Worm (Caenorhabditis elegans) whole organism, early embryonic: Measurements from ENCODE around the gene ubc-1.

Experiments used
- B0310.2 ChIP-seq: sonication (generic microtip); optimal IDR thresholded peaks from 2 replicates; lab custom pipeline; 2016; ENCODE audit warnings: mild to moderate bottlenecking, missing genetic modification characterization, missing compliant biosample characterization
- ceh-36 ChIP-seq: sonication (generic microtip); optimal IDR thresholded peaks from 2 replicates; lab custom pipeline; 2016; ENCODE audit warnings: missing genetic modification characterization, inconsistent platforms, missing compliant biosample characterization
- flt-1 ChIP-seq: fragments of 200-800 bp; sonication (Bioruptor generic); IDR thresholded peaks from 2 replicates; pipeline ENCODE4 v1.3.6; 2022; ENCODE audit warnings: missing genetic modification characterization, missing compliant biosample characterization
- pes-1 ChIP-seq: fragments of 200-800 bp; sonication (Bioruptor generic); IDR thresholded peaks from 2 replicates; pipeline ENCODE4 v1.3.6; 2022; ENCODE audit warnings: missing genetic modification reagents, missing genetic modification characterization, missing compliant biosample characterization

ce11 chrIV:4067336-4067735, 35.5 kb upstream of the ubc-1 start:
- TF ChIP-seq ceh-36 (tag; lab: Kevin White, UChicago), result no peak
- TF ChIP-seq B0310.2 (tag; lab: Kevin White, UChicago), result no peak
- no peak for TF ChIP-seq flt-1 (GFP tag; lab: Robert Waterston, UW)
- TF ChIP-seq pes-1, result no peak
